Worm (Caenorhabditis elegans): ENCODE results near the gene vha-9.

DNA sequence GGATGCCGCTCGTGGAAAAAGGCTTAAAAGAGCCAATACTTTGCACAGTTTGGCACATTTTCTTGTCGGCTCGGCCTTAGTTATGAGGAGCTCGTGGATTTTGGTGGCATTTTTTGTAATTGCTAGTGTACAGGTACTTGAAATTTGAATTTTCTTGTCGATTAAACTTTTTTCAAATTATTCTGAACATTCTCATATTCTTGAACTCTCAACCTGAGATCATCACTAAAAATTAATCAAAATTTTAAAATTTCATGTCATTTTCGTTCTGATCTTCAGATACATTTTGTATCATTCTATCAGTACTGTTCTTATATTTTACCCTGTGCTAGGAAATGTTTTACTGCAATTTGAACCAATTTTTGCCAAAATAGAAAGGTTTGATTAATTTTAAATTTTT lies 17.9 kb upstream of the vha-9 start, which contains the start of gene idpp-4:
- TF ChIP-seq ceh-82 (tag; optimal IDR thresholded peaks at IDR 0.05), result no peak
- no peak for TF ChIP-seq blmp-1 (tag; optimal IDR thresholded peaks at IDR 0.05; ENCODE audit: insufficient read depth)
- no peak for TF ChIP-seq ztf-11 (tag; optimal IDR thresholded peaks at IDR 0.05)
- no peak for TF ChIP-seq nhr-11 (tag; optimal IDR thresholded peaks at IDR 0.05)
- no peak for TF ChIP-seq fos-1 (tag; optimal IDR thresholded peaks at IDR 0.05)
- TF ChIP-seq aly-2 (tag; optimal IDR thresholded peaks at IDR 0.05), result no peak
- no peak for TF ChIP-seq elt-3 (tag; optimal IDR thresholded peaks at IDR 0.05)
- no peak for TF ChIP-seq nhr-6 (tag; optimal IDR thresholded peaks at IDR 0.05)
- TF ChIP-seq snpc-4 (tag; optimal IDR thresholded peaks at IDR 0.05), result no peak
- no peak for TF ChIP-seq mdl-1 (tag; optimal IDR thresholded peaks at IDR 0.05)
- TF ChIP-seq ZK546.5 (tag; optimal IDR thresholded peaks at IDR 0.05), result no peak
- no peak for TF ChIP-seq R02D3.7 (tag; optimal IDR thresholded peaks at IDR 0.05)
- TF ChIP-seq nhr-12 (tag; optimal IDR thresholded peaks at IDR 0.05), result no peak

Data from whole organism, L2 larva.